Fruit fly (Drosophila melanogaster) whole organism, wandering third instar larva: ENCODE data around the gene fy.

ENCODE experiments used
- Abd-B ChIP-seq: fragments of >200 bp; optimal IDR thresholded peaks from 2 replicates; lab custom pipeline; 2017; ENCODE audit warnings: missing biosample characterization, missing genetic modification characterization
- br ChIP-seq: fragments of 200-800 bp; sonication (Bioruptor generic); optimal IDR thresholded peaks from 2 replicates; lab custom pipeline; 2016; ENCODE audit warnings: missing biosample characterization, missing genetic modification characterization
- ey ChIP-seq: fragments of 200-800 bp; sonication (Bioruptor generic); optimal IDR thresholded peaks from 2 replicates; lab custom pipeline; 2016; ENCODE audit warnings: missing biosample characterization, missing genetic modification characterization
- fru ChIP-seq: fragments of 200-800 bp; sonication (Bioruptor generic); optimal IDR thresholded peaks from 3 replicates; lab custom pipeline; 2016; ENCODE audit warnings: missing biosample characterization, mild to moderate bottlenecking, missing genetic modification characterization
- h ChIP-seq: fragments of 200-800 bp; sonication (Bioruptor generic); optimal IDR thresholded peaks from 3 replicates; lab custom pipeline; 2016; ENCODE audit warnings: missing biosample characterization, mild to moderate bottlenecking, missing genetic modification characterization
- pan ChIP-seq: fragments of >200 bp; optimal IDR thresholded peaks from 2 replicates; lab custom pipeline; 2017
- psq ChIP-seq: fragments of 200-800 bp; sonication (Bioruptor generic); optimal IDR thresholded peaks from 3 replicates; lab custom pipeline; 2017; ENCODE audit warnings: missing biosample characterization, mild to moderate bottlenecking, missing genetic modification characterization, moderate library complexity

DNA sequence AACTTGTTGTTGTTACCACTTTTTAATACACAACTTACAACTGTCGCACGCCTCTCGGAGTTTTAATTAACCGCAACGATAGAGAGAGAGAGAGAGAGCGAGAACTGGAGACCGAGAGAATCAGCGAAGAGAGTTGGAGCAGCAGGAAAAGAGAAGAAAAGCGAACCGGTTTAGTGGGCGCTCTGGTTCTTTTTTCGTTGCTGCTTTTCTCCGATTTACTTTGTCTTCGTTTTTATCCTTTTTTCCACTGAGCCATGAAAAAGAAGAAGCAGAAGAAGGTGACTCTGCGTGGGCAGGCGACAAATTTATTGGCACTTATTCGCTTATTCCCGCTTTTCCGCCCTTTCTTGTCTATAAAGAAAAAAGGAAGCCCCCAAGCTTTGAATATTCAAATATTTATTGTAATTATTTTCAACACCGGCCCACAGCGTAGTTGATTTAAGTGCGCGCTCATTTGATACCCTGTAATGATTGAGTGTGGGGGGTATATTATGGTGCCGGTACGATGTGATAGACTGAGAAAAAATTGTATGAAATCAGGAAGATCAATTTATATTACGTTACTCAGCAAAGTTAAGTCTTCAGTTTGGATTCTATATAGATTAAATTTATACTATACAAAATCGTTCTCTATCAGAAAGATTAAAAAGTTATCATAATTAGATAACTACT is 17.3 kb upstream of the fy start:
- TF ChIP-seq psq (GFP tag; lab: Kevin White, UChicago) (peak; percentile 59), ey (GFP tag; lab: Kevin White, UChicago) (no peak), pan (no peak), h (GFP tag; lab: Kevin White, UChicago) (no peak), fru (GFP tag; lab: Kevin White, UChicago) (no peak), Abd-B (GFP tag; lab: Kevin White, UChicago) (no peak), br (GFP tag; lab: Kevin White, UChicago) (no peak)
